Fruit fly (Drosophila melanogaster): ENCODE measurements around the gene CG32643.

CG32643 gene

dm6 chrX:13012289-13012688, 28.0 kb downstream of the CG32643 start:
- TF ChIP-seq CG32121 (GFP tag; IDR thresholded peaks at IDR 0.05): no peak
- TF ChIP-seq CG9948 (tag; optimal IDR thresholded peaks at IDR 0.05): no peak
- no peak for TF ChIP-seq CG17806 (tag; optimal IDR thresholded peaks at IDR 0.05)
- TF ChIP-seq CG4496 (GFP tag; IDR thresholded peaks at IDR 0.05): no peak
- TF ChIP-seq gl (tag; optimal IDR thresholded peaks at IDR 0.05): no peak
- TF ChIP-seq CG13204 (GFP tag; optimal IDR thresholded peaks at IDR 0.05): no peak
- TF ChIP-seq Pif1B (GFP tag; optimal IDR thresholded peaks at IDR 0.05): no peak
- no peak for TF ChIP-seq Ets98B (GFP tag; IDR thresholded peaks at IDR 0.05)
- TF ChIP-seq fd96Ca (GFP tag; IDR thresholded peaks at IDR 0.05): no peak
- no peak for TF ChIP-seq CG14655 (GFP tag; optimal IDR thresholded peaks at IDR 0.05)
- TF ChIP-seq CG34367 (tag; optimal IDR thresholded peaks at IDR 0.05): no peak
- TF ChIP-seq Pif1A (GFP tag; optimal IDR thresholded peaks at IDR 0.05): no peak
- TF ChIP-seq CG12605 (GFP tag; IDR thresholded peaks at IDR 0.05): no peak
- TF ChIP-seq CG15710 (tag; optimal IDR thresholded peaks at IDR 0.05): no peak
- no peak for TF ChIP-seq CG8301 (tag; optimal IDR thresholded peaks at IDR 0.05)
- TF ChIP-seq CG8159 (tag; optimal IDR thresholded peaks at IDR 0.05): no peak

- TF ChIP-seq CG8301 (tag; optimal IDR thresholded peaks at IDR 0.05): no peak
- no peak for TF ChIP-seq D1 (tag; optimal IDR thresholded peaks at IDR 0.05)
- no peak for TF ChIP-seq CG15710 (tag; optimal IDR thresholded peaks at IDR 0.05)
- no peak for TF ChIP-seq fd96Ca (GFP tag; IDR thresholded peaks at IDR 0.05)
- no peak for TF ChIP-seq CG4496 (GFP tag; IDR thresholded peaks at IDR 0.05)
- TF ChIP-seq CG12605 (GFP tag; IDR thresholded peaks at IDR 0.05): no peak
- no peak for TF ChIP-seq CG8159 (tag; optimal IDR thresholded peaks at IDR 0.05)
- TF ChIP-seq CG17806 (tag; optimal IDR thresholded peaks at IDR 0.05): no peak
- TF ChIP-seq EcR (GFP tag; optimal IDR thresholded peaks at IDR 0.05): no peak
- TF ChIP-seq CG9948 (tag; optimal IDR thresholded peaks at IDR 0.05): no peak
- TF ChIP-seq Snoo (tag; optimal IDR thresholded peaks at IDR 0.05): no peak
Measured at dm6 chrX:13021898-13022297, 37.6 kb downstream of the CG32643 start, which contains the start of gene CG2209. Gene CG2209, plus strand, starts transcription at chrX:13022198.

dm6 chrX:13023777-13024176, 39.5 kb downstream of the CG32643 start:
- TF ChIP-seq Pif1B (GFP tag; optimal IDR thresholded peaks at IDR 0.05) (no peak), Ets98B (GFP tag; IDR thresholded peaks at IDR 0.05) (no peak), CG34367 (tag; optimal IDR thresholded peaks at IDR 0.05) (no peak), CG8301 (tag; optimal IDR thresholded peaks at IDR 0.05) (no peak), CG9948 (tag; optimal IDR thresholded peaks at IDR 0.05) (no peak), CG10348 (GFP tag; IDR thresholded peaks at IDR 0.05) (no peak), gl (tag; optimal IDR thresholded peaks at IDR 0.05) (no peak), rn (GFP tag; IDR thresholded peaks at IDR 0.05) (no peak), CG8159 (tag; optimal IDR thresholded peaks at IDR 0.05) (no peak), CG4496 (GFP tag; IDR thresholded peaks at IDR 0.05) (no peak), CG12605 (GFP tag; IDR thresholded peaks at IDR 0.05) (no peak), fd96Ca (GFP tag; IDR thresholded peaks at IDR 0.05) (no peak), D1 (tag; optimal IDR thresholded peaks at IDR 0.05) (no peak), CG17806 (tag; optimal IDR thresholded peaks at IDR 0.05) (no peak), CG32121 (GFP tag; IDR thresholded peaks at IDR 0.05) (no peak), Snoo (tag; optimal IDR thresholded peaks at IDR 0.05) (no peak), EcR (GFP tag; optimal IDR thresholded peaks at IDR 0.05) (no peak), CG13204 (GFP tag; optimal IDR thresholded peaks at IDR 0.05) (no peak), CG14655 (GFP tag; optimal IDR thresholded peaks at IDR 0.05) (no peak), CG15710 (tag; optimal IDR thresholded peaks at IDR 0.05) (no peak)
